Fruit fly (Drosophila melanogaster): Measurements from ENCODE around the gene Ypel.
A peak's percentile ranks its signal among the peaks of the same experiment; 100 is the strongest.

dm6 chrX:10211128-10211914, 853 bp downstream of the Ypel start:
- TF ChIP-seq CG9948 (tag; optimal IDR thresholded peaks at IDR 0.05) (peak; percentile 79), rn (GFP tag; IDR thresholded peaks at IDR 0.05) (peak; percentile 36; the same call in 1 of the 2 replicates), CG13204 (GFP tag; optimal IDR thresholded peaks at IDR 0.05) (no peak), Pif1A (GFP tag; optimal IDR thresholded peaks at IDR 0.05) (peak; percentile 78), fd96Ca (GFP tag; IDR thresholded peaks at IDR 0.05) (no peak), CG17806 (tag; optimal IDR thresholded peaks at IDR 0.05) (peak; percentile 76)
